Fruit fly (Drosophila melanogaster) Kc167 (cell line): ENCODE results near the gene CG10969.

Experiments used
- Sin3A ChIP-seq: fragments of >200 bp; optimal IDR thresholded peaks from 2 replicates; lab custom pipeline; 2018; ENCODE audit warnings: missing external identifiers
- h ChIP-seq: fragments of >200 bp; optimal IDR thresholded peaks from 3 replicates; lab custom pipeline; 2018; ENCODE audit warnings: missing external identifiers
- insv ChIP-seq: fragments of >200 bp; optimal IDR thresholded peaks from 3 replicates; lab custom pipeline; 2018; ENCODE audit warnings: missing external identifiers
- psq ChIP-seq: fragments of >200 bp; optimal IDR thresholded peaks from 2 replicates; lab custom pipeline; 2017; ENCODE audit warnings: missing external identifiers
- ttk ChIP-seq: sonication (Bioruptor generic); optimal IDR thresholded peaks from 2 replicates; lab custom pipeline; 2017; ENCODE audit warnings: missing external identifiers

DNA sequence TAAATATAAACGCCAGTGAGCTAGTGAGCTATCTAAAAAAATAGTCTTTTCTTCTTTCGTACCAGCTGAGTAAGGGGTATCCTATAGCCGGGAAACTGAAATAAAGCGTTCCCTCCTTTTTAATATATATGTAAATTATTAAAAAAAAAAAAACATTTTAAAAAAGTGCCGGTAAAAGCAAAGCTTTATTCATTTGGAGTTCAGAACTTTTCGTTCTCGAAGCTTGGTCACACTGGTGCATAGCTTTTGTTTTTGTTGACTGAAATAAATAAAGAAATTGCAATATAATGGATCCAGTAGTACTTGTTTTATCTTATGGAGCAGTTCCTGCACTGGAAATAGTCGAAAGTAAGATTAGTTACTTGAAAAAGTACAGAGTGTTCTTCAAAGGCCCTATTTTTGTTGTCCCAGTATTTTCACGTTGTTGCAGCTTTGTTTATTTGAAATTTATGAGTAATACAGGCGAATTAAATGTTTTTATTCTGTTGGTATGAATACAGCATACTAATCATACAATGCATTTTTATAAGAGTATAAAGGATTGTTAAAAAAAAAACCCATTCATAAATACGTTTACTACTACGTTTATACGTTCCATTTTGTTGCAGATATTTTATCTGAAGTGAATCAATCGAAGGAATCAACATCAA, 35.7 kb downstream of the CG10969 start, which contains the start of gene CG32109:
- TF ChIP-seq Sin3A (lab: Kevin White, UChicago) = no peak
- TF ChIP-seq ttk = no peak
- no peak for TF ChIP-seq psq (lab: Kevin White, UChicago)
- no peak for TF ChIP-seq h
- no peak for TF ChIP-seq insv (lab: Kevin White, UChicago)
